Fruit fly (Drosophila melanogaster): ENCODE measurements around the gene rpk.
A peak's percentile ranks its signal among the peaks of the same experiment; 100 is the strongest.

Gene rpk

dm6 chr3R:4664947-4665346 lies 19.2 kb downstream of the rpk start (continued):
- TF ChIP-seq CG2116 (GFP tag; optimal IDR thresholded peaks at IDR 0.05): no peak
- TF ChIP-seq stc (GFP tag; IDR thresholded peaks at IDR 0.05): peak; percentile 66
- TF ChIP-seq CG14441 (GFP tag; IDR thresholded peaks at IDR 0.05): peak; percentile 8; the same call in 1 of the 2 replicates
- TF ChIP-seq inv (GFP tag; IDR thresholded peaks at IDR 0.05; ENCODE audit: partially characterized antibody): no peak
- TF ChIP-seq CG2712 (tag; optimal IDR thresholded peaks at IDR 0.05): peak; percentile 85
- no peak for TF ChIP-seq Stat92E (GFP tag; optimal IDR thresholded peaks at IDR 0.05)
- peak; percentile 34 for TF ChIP-seq CG4707 (GFP tag; optimal IDR thresholded peaks at IDR 0.05)
- TF ChIP-seq Jarid2 (GFP tag; optimal IDR thresholded peaks at IDR 0.05): peak; percentile 80
- no peak for TF ChIP-seq az2 (GFP tag; optimal IDR thresholded peaks at IDR 0.05)
- TF ChIP-seq Poxn (GFP tag; IDR thresholded peaks at IDR 0.05): no peak
- peak; percentile 4 for TF ChIP-seq CG9876 (GFP tag; optimal IDR thresholded peaks at IDR 0.05)
- TF ChIP-seq Opbp (GFP tag; IDR thresholded peaks at IDR 0.05; ENCODE audit: partially characterized antibody): no peak
- TF ChIP-seq prd (optimal IDR thresholded peaks at IDR 0.05): no peak
- peak; percentile 56; the same call in 2 of the 3 replicates for TF ChIP-seq prd (GFP tag; IDR thresholded peaks at IDR 0.05)
- TF ChIP-seq Bteb2 (GFP tag; optimal IDR thresholded peaks at IDR 0.05): no peak
- peak; percentile 90 for TF ChIP-seq bcd (GFP tag; optimal IDR thresholded peaks at IDR 0.05)
- TF ChIP-seq Lim3 (GFP tag; IDR thresholded peaks at IDR 0.05): no peak
- TF ChIP-seq ato (GFP tag; IDR thresholded peaks at IDR 0.05; ENCODE audit: partially characterized antibody): no peak
- peak; percentile 66; the same call in 1 of the 2 replicates for TF ChIP-seq Rfx (GFP tag; IDR thresholded peaks at IDR 0.05)
- TF ChIP-seq CG32532 (GFP tag; IDR thresholded peaks at IDR 0.05): no peak
- TF ChIP-seq Ada2b (GFP tag; IDR thresholded peaks at IDR 0.05): no peak; the same call in 1 of the 2 replicates
- no peak for TF ChIP-seq chn (GFP tag; optimal IDR thresholded peaks at IDR 0.05)
- no peak for TF ChIP-seq lilli (GFP tag; optimal IDR thresholded peaks at IDR 0.05)
- TF ChIP-seq CG3838 (GFP tag; optimal IDR thresholded peaks at IDR 0.05): no peak
- no peak for TF ChIP-seq Neu2 (GFP tag; optimal IDR thresholded peaks at IDR 0.05; ENCODE audit: borderline replicate concordance)
- TF ChIP-seq kay (GFP tag; optimal IDR thresholded peaks at IDR 0.05): peak; percentile 90
- TF ChIP-seq CG12071 (GFP tag; optimal IDR thresholded peaks at IDR 0.05): peak; percentile 90
- TF ChIP-seq Usf (GFP tag; optimal IDR thresholded peaks at IDR 0.05): no peak
- no peak for TF ChIP-seq nmo (GFP tag; optimal IDR thresholded peaks at IDR 0.05)
- TF ChIP-seq CG9932 (GFP tag; IDR thresholded peaks at IDR 0.05): no peak
- no peak for TF ChIP-seq MBD-R2 (GFP tag; IDR thresholded peaks at IDR 0.05)
- no peak for TF ChIP-seq E2f2 (GFP tag; IDR thresholded peaks at IDR 0.05)
- TF ChIP-seq CG10979 (tag; optimal IDR thresholded peaks at IDR 0.05): peak; percentile 82
- peak; percentile 14 for TF ChIP-seq CG15479 (GFP tag; optimal IDR thresholded peaks at IDR 0.05)
- TF ChIP-seq bowl (GFP tag; IDR thresholded peaks at IDR 0.05): no peak
- TF ChIP-seq CG11093 (GFP tag; IDR thresholded peaks at IDR 0.05): peak; percentile 71; the same call in 1 of the 3 replicates
- TF ChIP-seq CG17612 (GFP tag; IDR thresholded peaks at IDR 0.05): peak; percentile 58; the same call in 1 of the 2 replicates
- TF ChIP-seq ara (GFP tag; IDR thresholded peaks at IDR 0.05): peak; percentile 87
- no peak for TF ChIP-seq Hr3 (GFP tag; optimal IDR thresholded peaks at IDR 0.05)
- peak; percentile 79 for TF ChIP-seq Sry-β (GFP tag; optimal IDR thresholded peaks at IDR 0.05)
- TF ChIP-seq trh (GFP tag; optimal IDR thresholded peaks at IDR 0.05): no peak
- peak; percentile 19 for TF ChIP-seq CG2120 (GFP tag; optimal IDR thresholded peaks at IDR 0.05)
- peak; percentile 83 for TF ChIP-seq CG14965 (GFP tag; optimal IDR thresholded peaks at IDR 0.05; ENCODE audit: borderline replicate concordance)
- peak; percentile 82 for TF ChIP-seq Camta (GFP tag; optimal IDR thresholded peaks at IDR 0.05)
- no peak for TF ChIP-seq pros (GFP tag; optimal IDR thresholded peaks at IDR 0.05)
- TF ChIP-seq CG7928 (GFP tag; optimal IDR thresholded peaks at IDR 0.05): peak; percentile 50
- peak; percentile 64 for TF ChIP-seq tin (GFP tag; optimal IDR thresholded peaks at IDR 0.05)
- TF ChIP-seq zfh2 (GFP tag; optimal IDR thresholded peaks at IDR 0.05): no peak
- peak; percentile 47; the same call in 2 of the 3 replicates for TF ChIP-seq tgo (GFP tag; IDR thresholded peaks at IDR 0.05)
- no peak for TF ChIP-seq Hr51 (GFP tag; optimal IDR thresholded peaks at IDR 0.05)
- no peak for TF ChIP-seq luna (GFP tag; optimal IDR thresholded peaks at IDR 0.05)
